Fruit fly (Drosophila melanogaster) whole organism, embryonic: ENCODE measurements around the gene CG42487.

ENCODE experiments used
- Aef1 ChIP-seq: fragments of 200-800 bp; sonication (Bioruptor generic); IDR thresholded peaks from 3 replicates; pipeline ENCODE4 v1.3.6; 2022; ENCODE audit warnings: missing biosample characterization, missing genetic modification characterization
- Atf-2 ChIP-seq: fragments of 200-800 bp; sonication (Bioruptor generic); optimal IDR thresholded peaks from 2 replicates; lab custom pipeline; 2016; ENCODE audit warnings: missing biosample characterization, missing genetic modification characterization
- BtbVII ChIP-seq: fragments of 200-800 bp; sonication (Bioruptor generic); optimal IDR thresholded peaks from 3 replicates; lab custom pipeline; 2017; ENCODE audit warnings: missing biosample characterization, mild to moderate bottlenecking, missing genetic modification characterization
- CG10366 ChIP-seq: fragments of 200-800 bp; sonication (Bioruptor generic); IDR thresholded peaks from 2 replicates; pipeline ENCODE4 v1.3.6; 2022; ENCODE audit warnings: missing biosample characterization, missing genetic modification characterization
- CG10959 ChIP-seq: fragments of 200-800 bp; sonication (Bioruptor generic); IDR thresholded peaks from 2 replicates; pipeline ENCODE4 v1.3.6; 2022; ENCODE audit warnings: missing biosample characterization, missing genetic modification characterization
- CG12299 ChIP-seq: fragments of 200-800 bp; sonication (Bioruptor generic); optimal IDR thresholded peaks from 2 replicates; lab custom pipeline; 2018; ENCODE audit warnings: missing biosample characterization, mild to moderate bottlenecking, missing genetic modification characterization
- CG13296 ChIP-seq: fragments of 200-800 bp; sonication (Bioruptor generic); optimal IDR thresholded peaks from 3 replicates; lab custom pipeline; 2018; ENCODE audit warnings: missing biosample characterization, mild to moderate bottlenecking, missing genetic modification characterization
- CG14014 ChIP-seq: fragments of 200-800 bp; sonication (Bioruptor generic); IDR thresholded peaks from 2 replicates; pipeline ENCODE4 v1.3.6; 2022; ENCODE audit warnings: missing biosample characterization, missing genetic modification characterization
- CG17359 ChIP-seq: fragments of 200-800 bp; sonication (Bioruptor generic); optimal IDR thresholded peaks from 3 replicates; lab custom pipeline; 2018; ENCODE audit warnings: missing biosample characterization, mild to moderate bottlenecking, missing genetic modification characterization, moderate library complexity
- CG18476 ChIP-seq: fragments of 200-800 bp; sonication (Bioruptor generic); optimal IDR thresholded peaks from 2 replicates; lab custom pipeline; 2016; ENCODE audit warnings: missing biosample characterization, mild to moderate bottlenecking, missing genetic modification characterization
- CG18619 ChIP-seq: fragments of 200-800 bp; sonication (Bioruptor generic); optimal IDR thresholded peaks from 3 replicates; lab custom pipeline; 2017; ENCODE audit warnings: missing biosample characterization, mild to moderate bottlenecking, missing genetic modification characterization
- CG2678 ChIP-seq: fragments of 200-800 bp; sonication (Bioruptor generic); optimal IDR thresholded peaks from 3 replicates; lab custom pipeline; 2019; ENCODE audit warnings: missing biosample characterization, mild to moderate bottlenecking, missing genetic modification characterization, moderate library complexity
- CG31441 ChIP-seq: fragments of 200-800 bp; sonication (Bioruptor generic); IDR thresholded peaks from 2 replicates; pipeline ENCODE4 v1.3.6; 2022; ENCODE audit warnings: missing biosample characterization, missing genetic modification characterization
- CG6272 ChIP-seq: fragments of 200-800 bp; sonication (Bioruptor generic); IDR thresholded peaks from 2 replicates; pipeline ENCODE4 v1.3.6; 2022; ENCODE audit warnings: missing biosample characterization, missing genetic modification characterization
- CG6854 ChIP-seq: fragments of 200-800 bp; sonication (Bioruptor generic); optimal IDR thresholded peaks from 3 replicates; lab custom pipeline; 2017; ENCODE audit warnings: missing biosample characterization, mild to moderate bottlenecking, missing genetic modification characterization
- CG7745 ChIP-seq: fragments of 200-800 bp; sonication (Bioruptor generic); optimal IDR thresholded peaks from 2 replicates; lab custom pipeline; 2018; ENCODE audit warnings: missing biosample characterization, mild to moderate bottlenecking, missing genetic modification characterization, moderate library complexity
- CG7928 ChIP-seq: fragments of 200-800 bp; sonication (Bioruptor generic); optimal IDR thresholded peaks from 2 replicates; lab custom pipeline; 2017; ENCODE audit warnings: missing biosample characterization, mild to moderate bottlenecking, missing genetic modification characterization
- CG8388 ChIP-seq: fragments of 200-800 bp; sonication (Bioruptor generic); optimal IDR thresholded peaks from 2 replicates; lab custom pipeline; 2019; ENCODE audit warnings: missing biosample characterization, mild to moderate bottlenecking, missing genetic modification characterization, moderate library complexity
- CG9817 ChIP-seq: fragments of 200-800 bp; sonication (Bioruptor generic); optimal IDR thresholded peaks from 2 replicates; lab custom pipeline; 2018; ENCODE audit warnings: missing biosample characterization, mild to moderate bottlenecking, missing genetic modification characterization, moderate library complexity
- Camta ChIP-seq: fragments of 200-800 bp; sonication (Bioruptor generic); optimal IDR thresholded peaks from 2 replicates; lab custom pipeline; 2016; ENCODE audit warnings: missing biosample characterization, missing genetic modification characterization
- Chrac-16 ChIP-seq: fragments of 200-800 bp; sonication (Bioruptor generic); optimal IDR thresholded peaks from 3 replicates; lab custom pipeline; 2016; ENCODE audit warnings: missing biosample characterization, missing genetic modification characterization
- D ChIP-seq, 2 experiments: fragments of 200-800 bp in 1 of 2; fragments of >200 bp in 1 of 2; sonication (Bioruptor generic) in 1 of 2; optimal IDR thresholded peaks; 2 replicates in 1 of 2; 3 replicates in 1 of 2; lab custom pipeline; 2017; ENCODE audit warnings: mild to moderate bottlenecking in 1 of 2, missing biosample characterization in 1 of 2, missing genetic modification characterization in 1 of 2, missing genetic modification reagents in 1 of 2
- D19B ChIP-seq: fragments of 200-800 bp; sonication (Bioruptor generic); optimal IDR thresholded peaks from 2 replicates; lab custom pipeline; 2017; ENCODE audit warnings: missing biosample characterization, mild to moderate bottlenecking, missing genetic modification characterization
- Ets97D ChIP-seq: fragments of 200-800 bp; sonication (Bioruptor generic); optimal IDR thresholded peaks from 3 replicates; lab custom pipeline; 2016; ENCODE audit warnings: missing biosample characterization, missing genetic modification characterization
- Fer3 ChIP-seq: fragments of 200-800 bp; sonication (Bioruptor generic); optimal IDR thresholded peaks from 2 replicates; lab custom pipeline; 2018; ENCODE audit warnings: missing biosample characterization, mild to moderate bottlenecking, missing genetic modification characterization, moderate library complexity
- Hr51 ChIP-seq, 2 experiments: fragments of 200-800 bp; sonication (Bioruptor generic); optimal IDR thresholded peaks; 2 replicates in 1 of 2; 3 replicates in 1 of 2; lab custom pipeline; 2016 to 2018; ENCODE audit warnings: missing biosample characterization in 2 of 2, missing genetic modification characterization in 2 of 2, mild to moderate bottlenecking in 1 of 2, moderate library complexity in 1 of 2
- MBD-R2 ChIP-seq: fragments of 200-800 bp; sonication (Bioruptor generic); IDR thresholded peaks from 2 replicates; pipeline ENCODE4 v1.3.6; 2022; ENCODE audit warnings: missing biosample characterization, missing genetic modification characterization
- Nf-YC ChIP-seq: fragments of 200-800 bp; optimal IDR thresholded peaks from 3 replicates; lab custom pipeline; 2019; ENCODE audit warnings: missing biosample characterization, mild to moderate bottlenecking, missing genetic modification characterization, moderate library complexity
- NfI ChIP-seq: fragments of 200-800 bp; sonication (Bioruptor generic); optimal IDR thresholded peaks from 3 replicates; lab custom pipeline; 2018; ENCODE audit warnings: missing biosample characterization, mild to moderate bottlenecking, missing genetic modification characterization, moderate library complexity
- Opbp ChIP-seq: fragments of 200-800 bp; sonication (Bioruptor generic); IDR thresholded peaks from 3 replicates; pipeline ENCODE4 v1.3.6; 2022; ENCODE audit warnings: missing biosample characterization, missing genetic modification characterization; ENCODE audit not compliant: partially characterized antibody
- Optix ChIP-seq: fragments of 200-800 bp; sonication (Bioruptor generic); IDR thresholded peaks from 3 replicates; pipeline ENCODE4 v1.3.6; 2022; ENCODE audit warnings: missing biosample characterization, missing genetic modification characterization
- PHDP ChIP-seq: fragments of 200-800 bp; sonication (Bioruptor generic); optimal IDR thresholded peaks from 3 replicates; lab custom pipeline; 2018; ENCODE audit warnings: missing biosample characterization, mild to moderate bottlenecking, missing genetic modification characterization, moderate library complexity
- Rfx ChIP-seq: fragments of 200-800 bp; sonication (Bioruptor generic); IDR thresholded peaks from 2 replicates; pipeline ENCODE4 v1.3.6; 2022; ENCODE audit warnings: missing biosample characterization, missing genetic modification characterization
- Six4 ChIP-seq: fragments of 200-800 bp; sonication (Bioruptor generic); optimal IDR thresholded peaks from 2 replicates; lab custom pipeline; 2016; ENCODE audit warnings: missing biosample characterization, missing genetic modification characterization
- Sox100B ChIP-seq: fragments of 200-800 bp; sonication (Bioruptor generic); optimal IDR thresholded peaks from 3 replicates; lab custom pipeline; 2018; ENCODE audit warnings: missing biosample characterization, mild to moderate bottlenecking, missing genetic modification characterization
- TFAM ChIP-seq: fragments of 200-800 bp; sonication (Bioruptor generic); optimal IDR thresholded peaks from 2 replicates; lab custom pipeline; 2017; ENCODE audit warnings: missing biosample characterization, missing genetic modification characterization, inconsistent platforms
- amos ChIP-seq: fragments of 200-800 bp; sonication (Bioruptor generic); IDR thresholded peaks from 2 replicates; pipeline ENCODE4 v1.3.6; 2022; ENCODE audit warnings: missing biosample characterization, missing genetic modification characterization; ENCODE audit not compliant: partially characterized antibody
- ap ChIP-seq: fragments of 200-800 bp; sonication (Bioruptor generic); IDR thresholded peaks from 2 replicates; pipeline ENCODE4 v1.3.6; 2022; ENCODE audit warnings: missing biosample characterization, missing genetic modification characterization
- ara ChIP-seq: fragments of 200-800 bp; sonication (Bioruptor generic); IDR thresholded peaks from 2 replicates; pipeline ENCODE4 v1.3.6; 2022; ENCODE audit warnings: missing biosample characterization, missing genetic modification characterization
- corto ChIP-seq: fragments of 200-800 bp; sonication (Bioruptor generic); optimal IDR thresholded peaks from 2 replicates; lab custom pipeline; 2016; ENCODE audit warnings: missing biosample characterization, mild to moderate bottlenecking, missing genetic modification characterization, moderate library complexity
- da ChIP-seq: fragments of 200-800 bp; sonication (Bioruptor generic); optimal IDR thresholded peaks from 2 replicates; lab custom pipeline; 2016; ENCODE audit warnings: missing biosample characterization, missing genetic modification characterization
- fd3F ChIP-seq: fragments of 200-800 bp; sonication (Bioruptor generic); optimal IDR thresholded peaks from 2 replicates; lab custom pipeline; 2018; ENCODE audit warnings: missing biosample characterization, mild to moderate bottlenecking, missing genetic modification characterization, moderate library complexity
- gsb-n ChIP-seq: fragments of 200-800 bp; sonication (Bioruptor generic); optimal IDR thresholded peaks from 3 replicates; lab custom pipeline; 2018; ENCODE audit warnings: missing biosample characterization, mild to moderate bottlenecking, missing genetic modification characterization
- inv ChIP-seq: fragments of 200-800 bp; sonication (Bioruptor generic); IDR thresholded peaks from 2 replicates; pipeline ENCODE4 v1.3.6; 2022; ENCODE audit warnings: missing biosample characterization, missing genetic modification characterization; ENCODE audit not compliant: partially characterized antibody
- kni ChIP-seq: fragments of 200-800 bp; sonication (Bioruptor generic); optimal IDR thresholded peaks from 3 replicates; lab custom pipeline; 2017; ENCODE audit warnings: mild to moderate bottlenecking, missing biosample characterization, missing genetic modification reagents, missing genetic modification characterization
- nmo ChIP-seq: fragments of 200-800 bp; sonication (Bioruptor generic); optimal IDR thresholded peaks from 2 replicates; lab custom pipeline; 2018; ENCODE audit warnings: missing biosample characterization, mild to moderate bottlenecking, missing genetic modification characterization, moderate library complexity
- sens ChIP-seq: fragments of 200-800 bp; sonication (Bioruptor generic); peaks from one replicate; lab custom pipeline; 2016; ENCODE audit warnings: missing biosample characterization, missing genetic modification characterization
- tna ChIP-seq: fragments of 200-800 bp; sonication (Bioruptor generic); IDR thresholded peaks from 2 replicates; pipeline ENCODE4 v1.3.6; 2022; ENCODE audit warnings: missing biosample characterization, missing genetic modification characterization; ENCODE audit not compliant: partially characterized antibody
- toy ChIP-seq: fragments of 200-800 bp; sonication (Bioruptor generic); IDR thresholded peaks from 2 replicates; pipeline ENCODE4 v1.3.6; 2022; ENCODE audit warnings: missing biosample characterization, missing genetic modification characterization
- unpg ChIP-seq: fragments of 200-800 bp; sonication (Bioruptor generic); optimal IDR thresholded peaks from 3 replicates; lab custom pipeline; 2018; ENCODE audit warnings: missing biosample characterization, mild to moderate bottlenecking, missing genetic modification characterization, moderate library complexity

The CG42487 gene

DNA sequence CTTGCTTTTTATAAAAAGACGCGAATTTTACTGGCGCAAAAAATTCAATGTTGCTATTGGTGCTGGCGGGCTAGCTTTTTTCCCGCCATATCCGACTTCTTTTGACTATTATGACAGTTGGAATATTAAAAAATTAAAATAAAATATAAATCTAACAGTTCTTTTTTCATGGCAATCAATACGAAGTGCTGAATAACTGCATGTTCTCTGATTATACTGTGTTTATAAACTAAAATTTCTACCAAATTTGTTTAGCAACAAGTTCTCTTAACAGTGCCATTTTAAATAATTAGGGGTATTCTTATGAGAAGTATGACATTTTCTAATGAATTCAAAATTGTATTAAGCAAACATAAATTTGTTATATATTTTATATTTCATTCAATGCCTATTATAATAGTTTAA is 39.7 kb downstream of the CG42487 start, which contains the start of gene Boh1:
Gene Boh1, minus strand, starts transcription at position 76 of the 405 bp plus-strand sequence.
- TF ChIP-seq CG6272 (GFP tag; lab: Robert Waterston, UW) (no peak), PHDP (tag; lab: Kevin White, UChicago) (peak; percentile 52), nmo (peak; percentile 32), kni (GFP tag; lab: Kevin White, UChicago) (no peak), CG8388 (GFP tag; lab: Kevin White, UChicago) (peak; percentile 24), D19B (GFP tag; lab: Kevin White, UChicago) (no peak), tna (GFP tag; lab: Robert Waterston, UW) (no peak), ara (no peak), NfI (GFP tag; lab: Kevin White, UChicago) (peak; percentile 16), sens (GFP tag; lab: Kevin White, UChicago) (peak; percentile 68), CG10959 (GFP tag; lab: Robert Waterston, UW) (no peak), Ets97D (peak; percentile 23), MBD-R2 (GFP tag; lab: Robert Waterston, UW) (peak; percentile 53; the same call in 1 of the 2 replicates), Opbp (GFP tag; lab: Robert Waterston, UW) (no peak), CG31441 (GFP tag; lab: Robert Waterston, UW) (peak; percentile 70), CG6854 (GFP tag; lab: Kevin White, UChicago) (no peak), Atf-2 (GFP tag; lab: Kevin White, UChicago) (no peak), Six4 (GFP tag; lab: Kevin White, UChicago) (no peak), CG18476 (GFP tag; lab: Kevin White, UChicago) (no peak), CG2678 (tag; lab: Kevin White, UChicago) (peak; percentile 60), Hr51 (GFP tag; optimal IDR thresholded peaks at IDR 0.05; lab: Kevin White, UChicago) (peak in 1 of 2 experiments; percentile 24), CG14014 (no peak), CG13296 (GFP tag; lab: Kevin White, UChicago) (peak; percentile 56), amos (GFP tag; lab: Robert Waterston, UW) (no peak), TFAM (GFP tag; lab: Kevin White, UChicago) (no peak), CG18619 (no peak), unpg (GFP tag; lab: Kevin White, UChicago) (peak; percentile 21), Optix (GFP tag; lab: Robert Waterston, UW) (no peak), Chrac-16 (GFP tag; lab: Kevin White, UChicago) (no peak), Aef1 (GFP tag; lab: Robert Waterston, UW) (no peak), CG9817 (peak; percentile 2), BtbVII (GFP tag; lab: Kevin White, UChicago) (peak; percentile 26), CG7745 (tag; lab: Kevin White, UChicago) (no peak), Rfx (GFP tag; lab: Robert Waterston, UW) (0 out of 2 replicates have a peak, but pooled peaks have one; percentile 13), corto (GFP tag; lab: Kevin White, UChicago) (no peak), gsb-n (tag; lab: Kevin White, UChicago) (peak; percentile 53), CG17359 (tag; lab: Kevin White, UChicago) (peak; percentile 26), toy (GFP tag; lab: Robert Waterston, UW) (no peak), da (GFP tag; lab: Kevin White, UChicago) (no peak), fd3F (peak; percentile 22), Sox100B (peak; percentile 63), Nf-YC (peak; percentile 59), Fer3 (peak; percentile 17), D (optimal IDR thresholded peaks at IDR 0.05; lab: Kevin White, UChicago) (no peak), D (GFP tag; optimal IDR thresholded peaks at IDR 0.05; lab: Kevin White, UChicago) (no peak), Camta (GFP tag; lab: Kevin White, UChicago) (no peak), CG7928 (GFP tag; lab: Kevin White, UChicago) (no peak), ap (no peak), inv (GFP tag; lab: Robert Waterston, UW) (no peak), CG12299 (peak; percentile 15), CG10366 (GFP tag; lab: Robert Waterston, UW) (no peak)
